Fruit fly (Drosophila melanogaster) whole organism, prepupa: ENCODE results near the gene Gr9a.

Source experiments
- Blimp-1 ChIP-seq: fragments of 200-800 bp; sonication (Bioruptor generic); optimal IDR thresholded peaks from 3 replicates; lab custom pipeline; 2017; ENCODE audit warnings: missing biosample characterization, missing genetic modification characterization, mild to moderate bottlenecking, moderate library complexity, missing genetic modification reagents
- CG10631 ChIP-seq: fragments of 200-800 bp; sonication (Bioruptor generic); optimal IDR thresholded peaks from 2 replicates; lab custom pipeline; 2016; ENCODE audit warnings: missing biosample characterization, missing genetic modification characterization
- CG11294 ChIP-seq: fragments of 200-800 bp; sonication (Bioruptor generic); IDR thresholded peaks from 2 replicates; pipeline ENCODE4 v1.3.6; 2022; ENCODE audit warnings: missing biosample characterization, missing genetic modification characterization
- CG11902 ChIP-seq: fragments of 200-800 bp; sonication (Bioruptor generic); optimal IDR thresholded peaks from 3 replicates; lab custom pipeline; 2016; ENCODE audit warnings: missing biosample characterization, missing genetic modification characterization
- CG15336 ChIP-seq: fragments of 200-800 bp; sonication (Bioruptor generic); IDR thresholded peaks from 2 replicates; pipeline ENCODE4 v1.3.6; 2022; ENCODE audit warnings: missing biosample characterization, missing genetic modification characterization
- CG1621 ChIP-seq: fragments of 200-800 bp; sonication (Bioruptor generic); optimal IDR thresholded peaks from 3 replicates; lab custom pipeline; 2018; ENCODE audit warnings: missing biosample characterization, mild to moderate bottlenecking, missing genetic modification characterization
- CG16779 ChIP-seq: fragments of 200-800 bp; sonication (Bioruptor generic); optimal IDR thresholded peaks from 3 replicates; lab custom pipeline; 2017; ENCODE audit warnings: missing biosample characterization, mild to moderate bottlenecking, missing genetic modification characterization
- CG3032 ChIP-seq: fragments of 200-800 bp; optimal IDR thresholded peaks from 2 replicates; lab custom pipeline; 2019; ENCODE audit warnings: missing biosample characterization, mild to moderate bottlenecking, missing genetic modification characterization, moderate library complexity
- CG34406 ChIP-seq: fragments of 200-800 bp; sonication (Bioruptor generic); optimal IDR thresholded peaks from 3 replicates; lab custom pipeline; 2016; ENCODE audit warnings: missing biosample characterization, missing genetic modification characterization
- CG3919 ChIP-seq: fragments of 200-800 bp; sonication (Bioruptor generic); optimal IDR thresholded peaks from 3 replicates; lab custom pipeline; 2016; ENCODE audit warnings: missing biosample characterization, missing genetic modification characterization
- CG6163 ChIP-seq: fragments of 200-800 bp; sonication (Bioruptor generic); IDR thresholded peaks from 3 replicates; pipeline ENCODE4 v1.3.6; 2022; ENCODE audit warnings: missing biosample characterization, missing genetic modification characterization
- CG6808 ChIP-seq: fragments of 200-800 bp; sonication (Bioruptor generic); optimal IDR thresholded peaks from 3 replicates; lab custom pipeline; 2017; ENCODE audit warnings: missing biosample characterization, missing genetic modification characterization, mild to moderate bottlenecking, moderate library complexity, missing genetic modification reagents
- CG6854 ChIP-seq: fragments of 200-800 bp; sonication (Bioruptor generic); optimal IDR thresholded peaks from 2 replicates; lab custom pipeline; 2017; ENCODE audit warnings: missing biosample characterization, mild to moderate bottlenecking, missing genetic modification characterization
- CG7368 ChIP-seq: fragments of 200-800 bp; sonication (Bioruptor generic); optimal IDR thresholded peaks from 3 replicates; lab custom pipeline; 2016; ENCODE audit warnings: missing biosample characterization, missing genetic modification characterization
- CG8119 ChIP-seq: fragments of 200-800 bp; sonication (Bioruptor generic); IDR thresholded peaks from 3 replicates; pipeline ENCODE4 v1.3.6; 2022; ENCODE audit warnings: missing biosample characterization, missing genetic modification characterization
- CG8632 ChIP-seq: fragments of 200-800 bp; sonication (Bioruptor generic); optimal IDR thresholded peaks from 3 replicates; lab custom pipeline; 2016; ENCODE audit warnings: missing biosample characterization, missing genetic modification characterization
- CG9139 ChIP-seq: fragments of 200-800 bp; sonication (Bioruptor generic); optimal IDR thresholded peaks from 3 replicates; lab custom pipeline; 2017; ENCODE audit warnings: missing biosample characterization, mild to moderate bottlenecking, missing genetic modification characterization
- Eip75B ChIP-seq: fragments of 200-800 bp; sonication (Bioruptor generic); optimal IDR thresholded peaks from 3 replicates; lab custom pipeline; 2016; ENCODE audit warnings: missing biosample characterization, missing genetic modification characterization
- Eip78C ChIP-seq: fragments of 200-800 bp; sonication (Bioruptor generic); peaks from one replicate; lab custom pipeline; 2016; ENCODE audit warnings: missing biosample characterization, missing genetic modification characterization
- Eip93F ChIP-seq: fragments of 200-800 bp; sonication (Bioruptor generic); optimal IDR thresholded peaks from 2 replicates; lab custom pipeline; 2016; ENCODE audit warnings: missing biosample characterization, mild to moderate bottlenecking, missing genetic modification characterization
- Ets21C ChIP-seq: fragments of 200-800 bp; sonication (Bioruptor generic); optimal IDR thresholded peaks from 3 replicates; lab custom pipeline; 2016; ENCODE audit warnings: missing biosample characterization, missing genetic modification characterization
- Gug ChIP-seq: fragments of 200-800 bp; sonication (Bioruptor generic); IDR thresholded peaks from 2 replicates; pipeline ENCODE4 v1.3.6; 2022; ENCODE audit warnings: missing biosample characterization, missing genetic modification characterization
- Hr38 ChIP-seq: sonication (Bioruptor generic); optimal IDR thresholded peaks from 2 replicates; lab custom pipeline; 2016; ENCODE audit warnings: missing biosample characterization, missing genetic modification characterization
- Hr39 ChIP-seq: fragments of 200-800 bp; sonication (Bioruptor generic); optimal IDR thresholded peaks from 2 replicates; lab custom pipeline; 2016; ENCODE audit warnings: missing biosample characterization, missing genetic modification characterization
- Hr4 ChIP-seq: fragments of 200-800 bp; sonication (Bioruptor generic); optimal IDR thresholded peaks from 3 replicates; lab custom pipeline; 2016; ENCODE audit warnings: missing biosample characterization, missing genetic modification characterization
- Sox15 ChIP-seq: fragments of 200-800 bp; sonication (Bioruptor generic); optimal IDR thresholded peaks from 3 replicates; lab custom pipeline; 2016; ENCODE audit warnings: missing biosample characterization, missing genetic modification characterization
- achi ChIP-seq: fragments of 200-800 bp; sonication (Bioruptor generic); optimal IDR thresholded peaks from 3 replicates; lab custom pipeline; 2016; ENCODE audit warnings: missing biosample characterization, missing genetic modification characterization
- cyc ChIP-seq: fragments of 200-800 bp; sonication (Bioruptor generic); optimal IDR thresholded peaks from 3 replicates; lab custom pipeline; 2016; ENCODE audit warnings: missing biosample characterization, missing genetic modification characterization
- eg ChIP-seq: fragments of 200-800 bp; sonication (Bioruptor generic); IDR thresholded peaks from 3 replicates; pipeline ENCODE4 v1.3.6; 2022; ENCODE audit warnings: missing biosample characterization, missing genetic modification characterization
- fd59A ChIP-seq: fragments of 200-800 bp; sonication (Bioruptor generic); optimal IDR thresholded peaks from 2 replicates; lab custom pipeline; 2017; ENCODE audit warnings: missing biosample characterization, mild to moderate bottlenecking, missing genetic modification characterization, missing genetic modification reagents
- fd85E ChIP-seq: fragments of 200-800 bp; sonication (Bioruptor generic); optimal IDR thresholded peaks from 3 replicates; lab custom pipeline; 2016; ENCODE audit warnings: missing biosample characterization, missing genetic modification characterization
- fkh ChIP-seq: fragments of 200-800 bp; sonication (Bioruptor generic); optimal IDR thresholded peaks from 3 replicates; lab custom pipeline; 2017; ENCODE audit warnings: missing biosample characterization, mild to moderate bottlenecking, missing genetic modification characterization, moderate library complexity
- net ChIP-seq: fragments of 200-800 bp; sonication (Bioruptor generic); optimal IDR thresholded peaks from 3 replicates; lab custom pipeline; 2016; ENCODE audit warnings: missing biosample characterization, missing genetic modification characterization
- salr ChIP-seq, 2 experiments: fragments of 200-800 bp; sonication (Bioruptor generic); optimal IDR thresholded peaks; 3 replicates each; lab custom pipeline; 2016 to 2018; ENCODE audit warnings: missing biosample characterization in 2 of 2, missing genetic modification characterization in 2 of 2, mild to moderate bottlenecking in 1 of 2
- spab ChIP-seq: fragments of 200-800 bp; sonication (Bioruptor generic); optimal IDR thresholded peaks from 2 replicates; lab custom pipeline; 2017; ENCODE audit warnings: missing biosample characterization, mild to moderate bottlenecking, missing genetic modification characterization, missing genetic modification reagents
- ss ChIP-seq, 2 experiments: fragments of 200-800 bp; sonication (Bioruptor generic); optimal IDR thresholded peaks; 2 replicates in 1 of 2; 3 replicates in 1 of 2; lab custom pipeline; 2017 to 2018; ENCODE audit warnings: mild to moderate bottlenecking in 2 of 2, missing biosample characterization in 2 of 2, missing genetic modification characterization in 2 of 2, moderate library complexity in 1 of 2

The Gr9a gene

dm6 chrX:10061327-10061726 lies at the start of gene Gr9a:
TSS of gene Gr9a (plus strand) at chrX:10061627.
- TF ChIP-seq CG3919: no peak
- TF ChIP-seq Blimp-1 (GFP tag; lab: Kevin White, UChicago): no peak
- no peak for TF ChIP-seq Eip75B (GFP tag; lab: Kevin White, UChicago)
- no peak for TF ChIP-seq CG1621 (tag; lab: Kevin White, UChicago)
- TF ChIP-seq CG6808 (GFP tag; lab: Kevin White, UChicago): no peak
- TF ChIP-seq ss (GFP tag; optimal IDR thresholded peaks at IDR 0.05; lab: Kevin White, UChicago): no peak
- TF ChIP-seq CG11294 (GFP tag; lab: Robert Waterston, UW): no peak
- no peak for TF ChIP-seq CG8119 (GFP tag; lab: Robert Waterston, UW)
- no peak for TF ChIP-seq CG6854
- no peak for TF ChIP-seq CG9139 (GFP tag; lab: Kevin White, UChicago)
- TF ChIP-seq Hr39 (GFP tag; lab: Kevin White, UChicago): no peak
- no peak for TF ChIP-seq Gug (GFP tag; lab: Robert Waterston, UW)
- no peak for TF ChIP-seq fd85E (GFP tag; lab: Kevin White, UChicago)
- no peak for TF ChIP-seq salr (GFP tag; optimal IDR thresholded peaks at IDR 0.05; lab: Kevin White, UChicago)
- no peak for TF ChIP-seq CG8632 (GFP tag; lab: Kevin White, UChicago)

- no peak for TF ChIP-seq CG34406 (GFP tag; lab: Kevin White, UChicago)
- TF ChIP-seq CG8632 (GFP tag; lab: Kevin White, UChicago): no peak
- TF ChIP-seq fkh (GFP tag; lab: Kevin White, UChicago): no peak
- TF ChIP-seq ss (GFP tag; optimal IDR thresholded peaks at IDR 0.05; lab: Kevin White, UChicago): no peak
- TF ChIP-seq Eip93F: no peak
- no peak for TF ChIP-seq Hr4
- TF ChIP-seq Hr38 (GFP tag; lab: Kevin White, UChicago): no peak
- no peak for TF ChIP-seq CG11902 (GFP tag; lab: Kevin White, UChicago)
- TF ChIP-seq Ets21C (GFP tag; lab: Kevin White, UChicago): no peak
- no peak for TF ChIP-seq CG6854
These were observed 46.4 kb upstream of the Gr9a start for dm6 chrX:10014738-10015703.

- peak; percentile 61 for TF ChIP-seq eg
- TF ChIP-seq CG8119 (GFP tag; lab: Robert Waterston, UW): 0 out of 3 replicates have a peak, but pooled peaks have one; percentile 41
- peak; percentile 14 for TF ChIP-seq CG3919
- peak; percentile 11; the same call in 1 of the 2 replicates for TF ChIP-seq CG15336 (GFP tag; lab: Robert Waterston, UW)
- no peak for TF ChIP-seq CG7368 (GFP tag; lab: Kevin White, UChicago)
- no peak for TF ChIP-seq spab (GFP tag; lab: Kevin White, UChicago)
- peak; percentile 61 for TF ChIP-seq Eip78C
These were observed 44.7 kb upstream of the Gr9a start, which contains the start of gene Cht6 for dm6 chrX:10016724-10017123. TSS of gene Cht6 (plus strand) at chrX:10016845.

- TF ChIP-seq Hr39 (GFP tag; lab: Kevin White, UChicago): no peak
- TF ChIP-seq Sox15 (GFP tag; lab: Kevin White, UChicago): no peak
- TF ChIP-seq CG6163 (GFP tag; lab: Robert Waterston, UW): no peak
- TF ChIP-seq fd59A (GFP tag; lab: Kevin White, UChicago): no peak
- TF ChIP-seq CG16779 (tag; lab: Kevin White, UChicago): no peak
- no peak for TF ChIP-seq CG3032
- no peak for TF ChIP-seq ss (GFP tag; optimal IDR thresholded peaks at IDR 0.05; lab: Kevin White, UChicago)
- TF ChIP-seq CG6854: no peak
- TF ChIP-seq net (GFP tag; lab: Kevin White, UChicago): no peak
- TF ChIP-seq CG10631: no peak
- no peak for TF ChIP-seq Eip93F
- TF ChIP-seq cyc (GFP tag; lab: Kevin White, UChicago): no peak
- TF ChIP-seq salr (GFP tag; optimal IDR thresholded peaks at IDR 0.05; lab: Kevin White, UChicago): no peak
- no peak for TF ChIP-seq Hr38 (GFP tag; lab: Kevin White, UChicago)
- TF ChIP-seq Gug (GFP tag; lab: Robert Waterston, UW): no peak
- TF ChIP-seq achi (GFP tag; lab: Kevin White, UChicago): no peak
- TF ChIP-seq spab (GFP tag; lab: Kevin White, UChicago): no peak
These were observed 40.6 kb upstream of the Gr9a start for dm6 chrX:10020857-10021256.
